Worm (Caenorhabditis elegans): ENCODE results near the gene F08F8.10.
A peak's percentile ranks its signal among the peaks of the same experiment; 100 is the strongest.

Gene F08F8.10

DNA sequence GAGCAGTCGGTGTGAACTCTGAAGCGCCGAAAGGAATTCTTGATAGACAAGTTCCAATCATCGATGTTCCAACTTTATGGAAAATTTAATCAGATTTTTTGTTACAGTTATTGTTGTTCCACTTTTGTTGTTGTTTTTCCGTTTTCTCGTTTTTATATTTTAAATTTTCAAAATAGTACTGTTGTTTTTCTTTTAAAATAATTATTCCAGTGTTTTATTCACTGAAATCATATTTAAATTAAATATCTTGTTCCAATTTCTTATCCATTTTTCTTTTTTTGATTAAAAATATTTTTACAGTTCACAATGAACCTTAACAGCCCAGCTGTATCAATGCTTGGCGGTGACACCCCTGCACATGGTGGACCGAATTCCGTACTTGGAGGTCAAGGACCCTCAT lies 26.5 kb upstream of the F08F8.10 start, which contains the start of gene tbp-1:
Gene tbp-1, plus strand, starts transcription at position 301 of the 400 bp plus-strand sequence.
- TF ChIP-seq M03D4.4 (tag; optimal IDR thresholded peaks at IDR 0.05) (no peak), elt-1 (tag; optimal IDR thresholded peaks at IDR 0.05; ENCODE audit: borderline replicate concordance, insufficient read depth) (no peak), unc-120 (tag; optimal IDR thresholded peaks at IDR 0.05; ENCODE audit: poor library complexity, severe bottlenecking) (no peak), ham-2 (GFP tag; optimal IDR thresholded peaks at IDR 0.05) (no peak), flh-1 (GFP tag; optimal IDR thresholded peaks at IDR 0.05) (no peak), mab-5 (tag; optimal IDR thresholded peaks at IDR 0.05) (no peak), unc-39 (tag; optimal IDR thresholded peaks at IDR 0.05) (no peak), zip-8 (tag; optimal IDR thresholded peaks at IDR 0.05) (no peak), elt-3 (tag; optimal IDR thresholded peaks at IDR 0.05) (no peak), bed-3 (GFP tag; optimal IDR thresholded peaks at IDR 0.05) (no peak), lin-32 (GFP tag; optimal IDR thresholded peaks at IDR 0.05) (no peak), nhr-2 (tag; optimal IDR thresholded peaks at IDR 0.05) (no peak), nhr-28 (tag; optimal IDR thresholded peaks at IDR 0.05) (no peak), blmp-1 (tag; optimal IDR thresholded peaks at IDR 0.05) (no peak), snpc-4 (tag; optimal IDR thresholded peaks at IDR 0.05) (no peak), ceh-83 (GFP tag; optimal IDR thresholded peaks at IDR 0.05) (no peak)

DNA sequence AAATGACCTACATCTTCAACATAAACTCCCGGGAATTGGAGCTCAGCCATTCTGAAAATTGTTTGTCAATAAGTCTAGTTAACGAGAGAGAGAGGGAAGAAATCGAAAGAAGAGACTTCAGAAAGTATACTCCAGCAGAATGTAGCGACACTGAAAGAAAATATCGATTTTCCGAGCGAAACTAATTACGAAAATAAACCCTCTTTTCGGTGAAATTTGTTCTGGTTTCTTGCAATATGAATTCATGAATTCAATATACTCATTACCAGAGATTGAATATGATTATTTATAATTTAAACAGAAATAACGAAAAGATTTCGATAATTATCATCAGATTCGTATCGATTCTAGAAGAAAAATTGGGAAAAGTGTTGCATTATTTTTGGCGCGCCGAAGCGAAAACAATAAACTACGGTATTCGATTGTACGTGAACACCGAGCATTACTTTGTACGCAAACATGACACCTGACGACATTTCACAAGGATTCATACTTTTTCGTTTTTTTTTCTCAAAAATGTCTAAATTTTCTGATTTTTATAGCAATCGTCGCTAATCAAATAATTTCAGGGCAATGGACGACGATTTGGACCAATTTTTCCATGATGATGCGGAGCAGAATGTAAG lies 24.5 kb upstream of the F08F8.10 start, which contains the start of the genes hmg-4 and T20B12.3:
Gene hmg-4, minus strand, starts transcription at position 51 of the 626 bp plus-strand sequence.
Gene T20B12.3, plus strand, starts transcription at position 570 of the 626 bp plus-strand sequence.
- TF ChIP-seq lsy-2 (tag; optimal IDR thresholded peaks at IDR 0.05) (peak; percentile 94), drap-1 (GFP tag; optimal IDR thresholded peaks at IDR 0.05) (no peak), elt-1 (tag; optimal IDR thresholded peaks at IDR 0.05; ENCODE audit: borderline replicate concordance, insufficient read depth) (no peak), pha-4 (tag; optimal IDR thresholded peaks at IDR 0.05) (peak; percentile 16), ces-1 (GFP tag; optimal IDR thresholded peaks at IDR 0.05) (peak; percentile 64), ceh-43 (GFP tag; optimal IDR thresholded peaks at IDR 0.05) (peak; percentile 16)

DNA sequence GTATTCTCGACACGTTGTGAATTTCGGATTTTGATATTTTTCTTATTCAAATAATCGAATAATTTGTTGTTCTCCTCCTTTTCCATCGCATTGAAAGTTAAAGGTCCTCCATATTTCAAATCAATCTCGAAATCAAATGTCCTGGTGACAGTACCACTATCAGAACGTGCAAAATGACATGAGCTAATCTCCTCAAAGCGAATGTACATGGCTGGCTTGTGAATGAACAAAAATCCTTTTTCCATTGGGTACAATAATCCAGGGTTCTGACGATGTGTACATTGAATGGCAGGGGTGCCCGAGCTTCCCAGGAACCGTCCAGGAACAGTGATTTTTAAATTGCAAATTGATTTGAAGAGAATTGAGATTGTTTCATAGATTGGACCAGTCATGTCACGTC lies 22.9 kb upstream of the F08F8.10 start:
- TF ChIP-seq ceh-43 (GFP tag; optimal IDR thresholded peaks at IDR 0.05): no peak
- no peak for TF ChIP-seq unc-62 (GFP tag; optimal IDR thresholded peaks at IDR 0.05)
- no peak for TF ChIP-seq tbx-8 (GFP tag; optimal IDR thresholded peaks at IDR 0.05)
- TF ChIP-seq unc-120 (tag; optimal IDR thresholded peaks at IDR 0.05; ENCODE audit: poor library complexity, severe bottlenecking): no peak
- no peak for TF ChIP-seq ham-2 (GFP tag; optimal IDR thresholded peaks at IDR 0.05)
- TF ChIP-seq elt-1 (tag; optimal IDR thresholded peaks at IDR 0.05; ENCODE audit: borderline replicate concordance, insufficient read depth): no peak
- no peak for TF ChIP-seq lin-13 (tag; optimal IDR thresholded peaks at IDR 0.05)
- TF ChIP-seq ztf-11 (tag; optimal IDR thresholded peaks at IDR 0.05): no peak
- TF ChIP-seq drap-1 (GFP tag; optimal IDR thresholded peaks at IDR 0.05): no peak
- no peak for TF ChIP-seq M03D4.4 (tag; optimal IDR thresholded peaks at IDR 0.05)

DNA sequence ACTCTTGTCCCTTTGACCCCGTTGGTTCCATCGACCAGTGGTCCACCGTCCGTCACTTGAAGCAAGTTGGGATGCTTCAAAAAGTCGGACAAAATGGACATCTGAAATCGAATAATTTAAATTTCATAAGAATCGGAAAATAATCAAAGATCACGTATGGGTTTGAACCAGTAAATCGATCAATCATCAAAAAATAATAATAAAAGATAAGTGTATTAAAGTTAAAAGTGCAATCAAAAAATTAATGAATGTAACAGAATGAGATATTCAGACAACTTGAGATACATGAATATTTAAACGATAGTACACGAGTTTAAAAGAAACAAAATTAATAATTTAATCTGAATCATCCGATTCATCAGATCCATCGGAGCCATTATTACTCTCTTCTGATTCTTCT lies 21.8 kb upstream of the F08F8.10 start, which contains the start of gene T20B12.7:
Gene T20B12.7, minus strand, starts transcription at position 101 of the 400 bp plus-strand sequence.
- no peak for TF ChIP-seq unc-39 (tag; optimal IDR thresholded peaks at IDR 0.05)
- no peak for TF ChIP-seq elt-1 (tag; optimal IDR thresholded peaks at IDR 0.05; ENCODE audit: borderline replicate concordance, insufficient read depth)
- no peak for TF ChIP-seq zip-8 (tag; optimal IDR thresholded peaks at IDR 0.05)
- TF ChIP-seq mab-5 (tag; optimal IDR thresholded peaks at IDR 0.05): no peak
- no peak for TF ChIP-seq nhr-237 (tag; optimal IDR thresholded peaks at IDR 0.05)
- TF ChIP-seq lsy-2 (tag; optimal IDR thresholded peaks at IDR 0.05): no peak
- TF ChIP-seq lin-32 (GFP tag; optimal IDR thresholded peaks at IDR 0.05): no peak
- TF ChIP-seq blmp-1 (tag; optimal IDR thresholded peaks at IDR 0.05): no peak
- TF ChIP-seq ces-1 (GFP tag; optimal IDR thresholded peaks at IDR 0.05): no peak
- no peak for TF ChIP-seq nhr-12 (tag; optimal IDR thresholded peaks at IDR 0.05)
- no peak for TF ChIP-seq elt-3 (tag; optimal IDR thresholded peaks at IDR 0.05)
- no peak for TF ChIP-seq flh-1 (GFP tag; optimal IDR thresholded peaks at IDR 0.05)
- no peak for TF ChIP-seq unc-120 (tag; optimal IDR thresholded peaks at IDR 0.05; ENCODE audit: poor library complexity, severe bottlenecking)
- TF ChIP-seq mep-1 (tag; optimal IDR thresholded peaks at IDR 0.05): no peak
- no peak for TF ChIP-seq ceh-39 (tag; optimal IDR thresholded peaks at IDR 0.05)
- TF ChIP-seq ham-2 (GFP tag; optimal IDR thresholded peaks at IDR 0.05): no peak
- TF ChIP-seq nhr-28 (tag; optimal IDR thresholded peaks at IDR 0.05): no peak
- TF ChIP-seq ceh-83 (GFP tag; optimal IDR thresholded peaks at IDR 0.05): no peak
- no peak for TF ChIP-seq lin-13 (tag; optimal IDR thresholded peaks at IDR 0.05)

DNA sequence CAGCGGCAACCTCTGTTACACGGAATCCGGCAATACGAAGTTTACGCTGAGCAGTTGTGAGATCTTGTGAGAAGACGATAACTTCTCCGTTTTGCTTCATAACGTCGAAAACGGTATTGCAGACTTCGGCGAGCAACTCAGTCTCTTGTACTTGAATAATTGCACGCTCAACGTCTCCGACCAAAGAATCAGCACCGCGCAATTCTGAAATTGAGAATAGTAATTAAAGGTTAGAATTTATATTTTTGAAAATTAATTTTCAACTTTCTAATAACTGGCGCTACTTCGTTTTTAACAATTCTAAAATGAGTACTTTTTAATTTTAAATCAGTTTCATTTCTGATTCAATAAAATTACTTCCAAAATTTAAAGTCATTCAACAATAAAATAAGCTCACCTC lies 21.3 kb upstream of the F08F8.10 start:
- TF ChIP-seq sptf-1 (tag; optimal IDR thresholded peaks at IDR 0.05): no peak
- no peak for TF ChIP-seq hlh-1 (tag; optimal IDR thresholded peaks at IDR 0.05)
- TF ChIP-seq bed-3 (GFP tag; optimal IDR thresholded peaks at IDR 0.05): no peak
- TF ChIP-seq elt-1 (tag; optimal IDR thresholded peaks at IDR 0.05; ENCODE audit: borderline replicate concordance, insufficient read depth): no peak
- no peak for TF ChIP-seq tbx-8 (GFP tag; optimal IDR thresholded peaks at IDR 0.05)
- no peak for TF ChIP-seq ceh-83 (GFP tag; optimal IDR thresholded peaks at IDR 0.05)
- TF ChIP-seq blmp-1 (tag; optimal IDR thresholded peaks at IDR 0.05): no peak
- TF ChIP-seq ceh-43 (GFP tag; optimal IDR thresholded peaks at IDR 0.05): no peak
- no peak for TF ChIP-seq nhr-76 (tag; optimal IDR thresholded peaks at IDR 0.05)
- no peak for TF ChIP-seq nhr-237 (tag; optimal IDR thresholded peaks at IDR 0.05)
- TF ChIP-seq unc-120 (tag; optimal IDR thresholded peaks at IDR 0.05; ENCODE audit: poor library complexity, severe bottlenecking): no peak
- no peak for TF ChIP-seq nhr-2 (tag; optimal IDR thresholded peaks at IDR 0.05)
- TF ChIP-seq elt-3 (tag; optimal IDR thresholded peaks at IDR 0.05): no peak
- TF ChIP-seq ces-1 (GFP tag; optimal IDR thresholded peaks at IDR 0.05): no peak
- TF ChIP-seq unc-39 (tag; optimal IDR thresholded peaks at IDR 0.05): no peak
- TF ChIP-seq drap-1 (GFP tag; optimal IDR thresholded peaks at IDR 0.05): no peak
- TF ChIP-seq zip-8 (tag; optimal IDR thresholded peaks at IDR 0.05): no peak
- no peak for TF ChIP-seq ham-2 (GFP tag; optimal IDR thresholded peaks at IDR 0.05)
- no peak for TF ChIP-seq lsy-2 (tag; optimal IDR thresholded peaks at IDR 0.05)

All from whole organism, mixed stage, embryonic.